Fruit fly (Drosophila melanogaster): ENCODE measurements around the gene Adk2.
A peak's percentile ranks its signal among the peaks of the same experiment; 100 is the strongest.

The Adk2 gene

dm6 chr3L:13015195-13015822 is 7.2 kb downstream of the Adk2 start, which contains the start of gene MICAL-like (continued):
- TF ChIP-seq CG14014 (GFP tag; IDR thresholded peaks at IDR 0.05) = peak; percentile 40; the same call in 1 of the 2 replicates
- TF ChIP-seq CG9817 (tag; optimal IDR thresholded peaks at IDR 0.05) = peak; percentile 30
- TF ChIP-seq CG3281 (GFP tag; optimal IDR thresholded peaks at IDR 0.05) = no peak
- no peak for TF ChIP-seq CG16863 (GFP tag; optimal IDR thresholded peaks at IDR 0.05)
- no peak for TF ChIP-seq H15 (GFP tag; IDR thresholded peaks at IDR 0.05)
- TF ChIP-seq Ptx1 (GFP tag; IDR thresholded peaks at IDR 0.05) = peak; percentile 37
- no peak for TF ChIP-seq Hmr (GFP tag; optimal IDR thresholded peaks at IDR 0.05)
- TF ChIP-seq CG4854 (GFP tag; optimal IDR thresholded peaks at IDR 0.05) = no peak
- TF ChIP-seq ap (GFP tag; IDR thresholded peaks at IDR 0.05) = no peak
- no peak for TF ChIP-seq MTF-1 (GFP tag; optimal IDR thresholded peaks at IDR 0.05; ENCODE audit: borderline replicate concordance)
- peak; percentile 88 for TF ChIP-seq knrl (GFP tag; IDR thresholded peaks at IDR 0.05; ENCODE audit: partially characterized antibody)
- TF ChIP-seq tin (GFP tag; optimal IDR thresholded peaks at IDR 0.05) = no peak
- no peak for TF ChIP-seq NC2β (GFP tag; optimal IDR thresholded peaks at IDR 0.05)
- no peak for TF ChIP-seq Ssrp (tag; optimal IDR thresholded peaks at IDR 0.05)
- TF ChIP-seq CG5180 (GFP tag; optimal IDR thresholded peaks at IDR 0.05) = no peak
- no peak for TF ChIP-seq cas (GFP tag; IDR thresholded peaks at IDR 0.05)
- TF ChIP-seq CG8944 (GFP tag; optimal IDR thresholded peaks at IDR 0.05) = peak; percentile 2
- peak; percentile 27 for TF ChIP-seq HmgZ (tag; optimal IDR thresholded peaks at IDR 0.05)
- peak; percentile 11 for TF ChIP-seq trem (tag; optimal IDR thresholded peaks at IDR 0.05)
- TF ChIP-seq zen2 (GFP tag; IDR thresholded peaks at IDR 0.05; ENCODE audit: partially characterized antibody) = peak; percentile 85
- TF ChIP-seq CG5245 (GFP tag; optimal IDR thresholded peaks at IDR 0.05) = peak; percentile 13
- TF ChIP-seq nerfin-2 (GFP tag; IDR thresholded peaks at IDR 0.05; ENCODE audit: partially characterized antibody) = peak; percentile 63
- no peak for TF ChIP-seq GATAe (GFP tag; conservative IDR thresholded peaks at IDR 0.05)
- TF ChIP-seq HLH54F (GFP tag; optimal IDR thresholded peaks at IDR 0.05) = peak; percentile 29
- no peak for TF ChIP-seq cg (GFP tag; optimal IDR thresholded peaks at IDR 0.05)
- no peak for TF ChIP-seq CG30431 (GFP tag; optimal IDR thresholded peaks at IDR 0.05)
- TF ChIP-seq CG18262 (tag; optimal IDR thresholded peaks at IDR 0.05) = no peak
- TF ChIP-seq CG4404 (GFP tag; IDR thresholded peaks at IDR 0.05) = peak; percentile 30
- TF ChIP-seq CG14710 (tag; optimal IDR thresholded peaks at IDR 0.05) = peak; percentile 78
- TF ChIP-seq Rx (GFP tag; IDR thresholded peaks at IDR 0.05) = no peak
- peak; percentile 54 for TF ChIP-seq mam (GFP tag; optimal IDR thresholded peaks at IDR 0.05)
- TF ChIP-seq CG2120 (GFP tag; optimal IDR thresholded peaks at IDR 0.05) = peak; percentile 33
- no peak for TF ChIP-seq stc (GFP tag; IDR thresholded peaks at IDR 0.05)
- no peak for TF ChIP-seq kni (GFP tag; optimal IDR thresholded peaks at IDR 0.05)
- peak; percentile 60; the same call in 1 of the 3 replicates for TF ChIP-seq ken (GFP tag; IDR thresholded peaks at IDR 0.05)
- no peak for TF ChIP-seq CG3726 (GFP tag; IDR thresholded peaks at IDR 0.05)
- TF ChIP-seq Optix (GFP tag; IDR thresholded peaks at IDR 0.05) = 0 out of 3 replicates have a peak, but pooled peaks have one; percentile 33
- no peak for TF ChIP-seq CG18011 (GFP tag; optimal IDR thresholded peaks at IDR 0.05)
- no peak for TF ChIP-seq Fer2 (tag; optimal IDR thresholded peaks at IDR 0.05)
- TF ChIP-seq Dll (GFP tag; IDR thresholded peaks at IDR 0.05; ENCODE audit: partially characterized antibody) = peak; percentile 94
- TF ChIP-seq NK7.1 (GFP tag; optimal IDR thresholded peaks at IDR 0.05) = no peak
- peak; percentile 6; the same call in 1 of the 2 replicates for TF ChIP-seq Xrp1 (GFP tag; IDR thresholded peaks at IDR 0.05)
- no peak for TF ChIP-seq phol (tag; optimal IDR thresholded peaks at IDR 0.05)
- TF ChIP-seq CG43689 (GFP tag; IDR thresholded peaks at IDR 0.05) = no peak
- TF ChIP-seq sr (GFP tag; IDR thresholded peaks at IDR 0.05) = no peak
- peak; percentile 43 for TF ChIP-seq CG1603 (tag; optimal IDR thresholded peaks at IDR 0.05)
- TF ChIP-seq Asciz (GFP tag; optimal IDR thresholded peaks at IDR 0.05) = no peak
- TF ChIP-seq CG6654 (GFP tag; optimal IDR thresholded peaks at IDR 0.05) = no peak
- no peak for TF ChIP-seq CG10565 (GFP tag; optimal IDR thresholded peaks at IDR 0.05)
- no peak for TF ChIP-seq chm (GFP tag; IDR thresholded peaks at IDR 0.05)
